Worm (Caenorhabditis elegans) whole organism, L2 larva: ENCODE data around the gene orc-5.

Experiments used
- C34F6.9 ChIP-seq: fragments of 150-350 bp; optimal IDR thresholded peaks from 2 replicates; lab custom pipeline; 2014; ENCODE audit warnings: missing biosample characterization, missing genetic modification characterization
- R02D3.7 ChIP-seq: fragments of 150-350 bp; optimal IDR thresholded peaks from 2 replicates; lab custom pipeline; 2014; ENCODE audit warnings: missing biosample characterization, missing genetic modification characterization
- Y55F3AM.14 ChIP-seq: fragments of 200-800 bp; sonication (Bioruptor generic); optimal IDR thresholded peaks from 2 replicates; lab custom pipeline; 2018; ENCODE audit warnings: mild to moderate bottlenecking, missing genetic modification characterization, missing compliant biosample characterization
- ZK546.5 ChIP-seq: sonication (generic microtip); optimal IDR thresholded peaks from 2 replicates; lab custom pipeline; 2017; ENCODE audit warnings: missing biosample characterization, missing genetic modification characterization
- ama-1 ChIP-seq: fragments of 150-350 bp; optimal IDR thresholded peaks from 2 replicates; lab custom pipeline; 2018; ENCODE audit warnings: inconsistent platforms
- blmp-1 ChIP-seq: sonication (generic microtip); optimal IDR thresholded peaks from 2 replicates; lab custom pipeline; 2017; ENCODE audit warnings: missing genetic modification characterization, mild to moderate bottlenecking, missing compliant biosample characterization, antibody characterized with exemption, moderate library complexity; ENCODE audit not compliant: insufficient read depth
- ceh-16 ChIP-seq: fragments of 150-350 bp; optimal IDR thresholded peaks from 2 replicates; lab custom pipeline; 2014; ENCODE audit warnings: missing biosample characterization, missing genetic modification characterization
- ceh-82 ChIP-seq: fragments of 150-350 bp; optimal IDR thresholded peaks from 2 replicates; lab custom pipeline; 2014; ENCODE audit warnings: missing biosample characterization, missing genetic modification characterization
- crh-2 ChIP-seq: sonication (generic microtip); optimal IDR thresholded peaks from 2 replicates; lab custom pipeline; 2017; ENCODE audit warnings: missing biosample characterization, missing genetic modification characterization
- elt-1 ChIP-seq: fragments of 150-350 bp; optimal IDR thresholded peaks from 2 replicates; lab custom pipeline; 2014; ENCODE audit warnings: missing biosample characterization, missing genetic modification characterization
- elt-3 ChIP-seq: sonication (generic microtip); optimal IDR thresholded peaks from 2 replicates; lab custom pipeline; 2017; ENCODE audit warnings: missing biosample characterization, missing genetic modification characterization
- fos-1 ChIP-seq: fragments of 150-350 bp; optimal IDR thresholded peaks from 2 replicates; lab custom pipeline; 2014; ENCODE audit warnings: missing biosample characterization, missing genetic modification characterization
- gmeb-1 ChIP-seq: fragments of 150-350 bp; optimal IDR thresholded peaks from 2 replicates; lab custom pipeline; 2014; ENCODE audit warnings: missing biosample characterization, missing genetic modification characterization
- lin-11 ChIP-seq: fragments of 150-350 bp; sonication (generic microtip); optimal IDR thresholded peaks from 2 replicates; lab custom pipeline; 2014; ENCODE audit warnings: missing biosample characterization, missing genetic modification characterization, inconsistent platforms, mixed read lengths
- lin-13 ChIP-seq: fragments of 150-350 bp; optimal IDR thresholded peaks from 2 replicates; lab custom pipeline; 2014; ENCODE audit warnings: missing biosample characterization, missing genetic modification reagents, missing genetic modification characterization
- lin-39 ChIP-seq: fragments of 150-350 bp; optimal IDR thresholded peaks from 2 replicates; lab custom pipeline; 2014; ENCODE audit warnings: missing biosample characterization, missing genetic modification reagents, missing genetic modification characterization
- mab-5 ChIP-seq: fragments of 150-350 bp; optimal IDR thresholded peaks from 2 replicates; lab custom pipeline; 2014; ENCODE audit warnings: missing biosample characterization, missing genetic modification characterization
- nhr-11 ChIP-seq: fragments of 150-350 bp; optimal IDR thresholded peaks from 2 replicates; lab custom pipeline; 2014; ENCODE audit warnings: missing biosample characterization, missing genetic modification characterization
- nhr-129 ChIP-seq: fragments of 150-350 bp; optimal IDR thresholded peaks from 2 replicates; lab custom pipeline; 2014; ENCODE audit warnings: missing biosample characterization, missing genetic modification characterization
- nhr-21 ChIP-seq: fragments of 150-350 bp; optimal IDR thresholded peaks from 2 replicates; lab custom pipeline; 2014; ENCODE audit warnings: missing biosample characterization, missing genetic modification characterization
- nhr-237 ChIP-seq: fragments of 150-350 bp; optimal IDR thresholded peaks from 2 replicates; lab custom pipeline; 2014; ENCODE audit warnings: missing biosample characterization, missing genetic modification characterization
- nhr-25 ChIP-seq: fragments of 150-350 bp; sonication (generic microtip); optimal IDR thresholded peaks from 3 replicates; lab custom pipeline; 2014; ENCODE audit warnings: missing biosample characterization, missing genetic modification characterization
- nhr-6 ChIP-seq: fragments of 150-350 bp; optimal IDR thresholded peaks from 2 replicates; lab custom pipeline; 2014; ENCODE audit warnings: missing biosample characterization, missing genetic modification characterization
- nhr-77 ChIP-seq: fragments of 150-350 bp; optimal IDR thresholded peaks from 2 replicates; lab custom pipeline; 2014; ENCODE audit warnings: missing biosample characterization, missing genetic modification characterization
- peb-1 ChIP-seq: fragments of 150-350 bp; optimal IDR thresholded peaks from 2 replicates; lab custom pipeline; 2014; ENCODE audit warnings: missing biosample characterization, missing genetic modification characterization
- sem-4 ChIP-seq: fragments of 150-350 bp; optimal IDR thresholded peaks from 2 replicates; lab custom pipeline; 2014; ENCODE audit warnings: missing biosample characterization, missing genetic modification reagents, missing genetic modification characterization
- skn-1 ChIP-seq: sonication (generic microtip); optimal IDR thresholded peaks from 2 replicates; lab custom pipeline; 2017; ENCODE audit warnings: missing biosample characterization, missing genetic modification characterization
- sma-3 ChIP-seq: sonication (generic microtip); optimal IDR thresholded peaks from 2 replicates; lab custom pipeline; 2016; ENCODE audit warnings: missing genetic modification reagents, missing genetic modification characterization, missing compliant biosample characterization
- sma-9 ChIP-seq, 2 experiments: fragments of 150-350 bp in 1 of 2; sonication (generic microtip) in 1 of 2; optimal IDR thresholded peaks; 2 replicates each; lab custom pipeline; 2014 to 2016; ENCODE audit warnings: missing genetic modification characterization in 2 of 2, mild to moderate bottlenecking in 1 of 2, missing biosample characterization in 1 of 2, missing compliant biosample characterization in 1 of 2, missing genetic modification reagents in 1 of 2, moderate library complexity in 1 of 2
- snpc-4 ChIP-seq: fragments of 150-350 bp; optimal IDR thresholded peaks from 2 replicates; lab custom pipeline; 2014; ENCODE audit warnings: missing biosample characterization, missing genetic modification characterization
- unc-39 ChIP-seq: fragments of 150-350 bp; optimal IDR thresholded peaks from 2 replicates; lab custom pipeline; 2014; ENCODE audit warnings: missing biosample characterization, missing genetic modification characterization
- unc-55 ChIP-seq: fragments of 150-350 bp; sonication (generic microtip); optimal IDR thresholded peaks from 3 replicates; lab custom pipeline; 2014; ENCODE audit warnings: missing biosample characterization, missing genetic modification reagents, missing genetic modification characterization
- zag-1 ChIP-seq: fragments of 150-350 bp; optimal IDR thresholded peaks from 2 replicates; lab custom pipeline; 2014; ENCODE audit warnings: missing biosample characterization, missing genetic modification characterization
- ztf-1 ChIP-seq: fragments of 200-800 bp; sonication (Bioruptor generic); conservative IDR thresholded peaks from 2 replicates; pipeline ENCODE4 v1.3.6; 2022; ENCODE audit warnings: missing genetic modification characterization, missing compliant biosample characterization
- ztf-11 ChIP-seq: sonication (generic microtip); optimal IDR thresholded peaks from 2 replicates; lab custom pipeline; 2017; ENCODE audit warnings: missing biosample characterization, missing genetic modification characterization
- ztf-4 ChIP-seq: fragments of 150-350 bp; optimal IDR thresholded peaks from 2 replicates; lab custom pipeline; 2014; ENCODE audit warnings: missing biosample characterization, missing genetic modification characterization

The orc-5 gene

ce11 chrIV:10764206-10764605, 29.8 kb upstream of the orc-5 start, which contains the start of gene T25B9.11:
TSS of gene T25B9.11 (plus strand) at chrIV:10764506.
- TF ChIP-seq lin-39 (tag; lab: Kevin White, UChicago) (no peak), nhr-129 (tag; lab: Kevin White, UChicago) (no peak), ceh-16 (no peak), gmeb-1 (tag; lab: Kevin White, UChicago) (no peak), sem-4 (tag; lab: Kevin White, UChicago) (no peak), R02D3.7 (tag; lab: Kevin White, UChicago) (no peak), ztf-4 (tag; lab: Kevin White, UChicago) (no peak), zag-1 (tag; lab: Kevin White, UChicago) (no peak), ama-1 (lab: Kevin White, UChicago) (no peak), C34F6.9 (no peak), lin-11 (tag; lab: Kevin White, UChicago) (no peak), peb-1 (tag; lab: Kevin White, UChicago) (no peak), ztf-11 (no peak), ztf-1 (no peak)

ce11 chrIV:10761344-10761743, 27.0 kb upstream of the orc-5 start, which contains the start of gene ugt-54:
TSS of gene ugt-54 (plus strand) at chrIV:10761698.
- TF ChIP-seq mab-5 (no peak), R02D3.7 (tag; lab: Kevin White, UChicago) (no peak), ceh-16 (no peak), gmeb-1 (tag; lab: Kevin White, UChicago) (no peak), sma-3 (no peak), nhr-77 (tag; lab: Kevin White, UChicago) (no peak), nhr-21 (no peak), ztf-11 (no peak), zag-1 (tag; lab: Kevin White, UChicago) (no peak), ZK546.5 (tag; lab: Kevin White, UChicago) (no peak), blmp-1 (tag; lab: Kevin White, UChicago) (no peak), sma-9 (GFP tag; optimal IDR thresholded peaks at IDR 0.05; lab: Kevin White, UChicago) (no peak), sma-9 (tag; optimal IDR thresholded peaks at IDR 0.05; lab: Kevin White, UChicago) (no peak)

- TF ChIP-seq ztf-4 (tag; lab: Kevin White, UChicago) (no peak), nhr-237 (no peak), lin-13 (GFP tag; lab: Kevin White, UChicago) (no peak), nhr-25 (tag; lab: Kevin White, UChicago) (no peak), nhr-11 (tag; lab: Kevin White, UChicago) (no peak), lin-39 (tag; lab: Kevin White, UChicago) (no peak), skn-1 (no peak), gmeb-1 (tag; lab: Kevin White, UChicago) (no peak), sma-9 (GFP tag; optimal IDR thresholded peaks at IDR 0.05; lab: Kevin White, UChicago) (no peak), sma-9 (tag; optimal IDR thresholded peaks at IDR 0.05; lab: Kevin White, UChicago) (no peak), snpc-4 (tag; lab: Kevin White, UChicago) (no peak), crh-2 (tag; lab: Kevin White, UChicago) (no peak), unc-55 (GFP tag; lab: Kevin White, UChicago) (no peak), mab-5 (no peak), elt-3 (tag; lab: Kevin White, UChicago) (no peak)
Observed at ce11 chrIV:10757616-10758193, 23.3 kb upstream of the orc-5 start, which contains the start of the genes T25B9.4 and T25B9.6. TSS of gene T25B9.4 (minus strand) at chrIV:10757716. TSS of gene T25B9.6 (plus strand) at chrIV:10758143.

ce11 chrIV:10754685-10755084, 20.3 kb upstream of the orc-5 start, which contains the start of gene T25B9.5:
TSS of gene T25B9.5 (minus strand) at chrIV:10754785.
- TF ChIP-seq ZK546.5 (tag; lab: Kevin White, UChicago): no peak
- no peak for TF ChIP-seq sma-9 (GFP tag; optimal IDR thresholded peaks at IDR 0.05; lab: Kevin White, UChicago)
- no peak for TF ChIP-seq sma-9 (tag; optimal IDR thresholded peaks at IDR 0.05; lab: Kevin White, UChicago)
- TF ChIP-seq fos-1 (tag; lab: Kevin White, UChicago): no peak
- no peak for TF ChIP-seq unc-39
- no peak for TF ChIP-seq ztf-1
- TF ChIP-seq nhr-25 (tag; lab: Kevin White, UChicago): no peak
- TF ChIP-seq elt-1 (tag; lab: Kevin White, UChicago): no peak
- TF ChIP-seq lin-39 (tag; lab: Kevin White, UChicago): no peak
- no peak for TF ChIP-seq skn-1
- no peak for TF ChIP-seq nhr-237
- TF ChIP-seq C34F6.9: no peak
- TF ChIP-seq crh-2 (tag; lab: Kevin White, UChicago): no peak
- no peak for TF ChIP-seq blmp-1 (tag; lab: Kevin White, UChicago)
- no peak for TF ChIP-seq Y55F3AM.14
- TF ChIP-seq zag-1 (tag; lab: Kevin White, UChicago): no peak
- TF ChIP-seq sem-4 (tag; lab: Kevin White, UChicago): no peak
- no peak for TF ChIP-seq elt-3 (tag; lab: Kevin White, UChicago)
- TF ChIP-seq nhr-6 (tag; lab: Kevin White, UChicago): no peak
- TF ChIP-seq ceh-82: no peak
- TF ChIP-seq, all 48 proteins: peak for 0
